Worm (Caenorhabditis elegans): ENCODE measurements around the gene arrd-12.

The arrd-12 gene

ce11 chrII:13765952-13766351 is at the start of gene arrd-12:
arrd-12 (plus strand) TSS chrII:13766252.
- TF ChIP-seq nhr-237 (tag; optimal IDR thresholded peaks at IDR 0.05) (no peak), ceh-28 (tag; optimal IDR thresholded peaks at IDR 0.05) (no peak), attf-4 (tag; optimal IDR thresholded peaks at IDR 0.05) (no peak), lin-29 (GFP tag; IDR thresholded peaks at IDR 0.05) (no peak)

ce11 chrII:13717393-13718367 is 48.4 kb upstream of the arrd-12 start:
- TF ChIP-seq madf-9 (GFP tag; conservative IDR thresholded peaks at IDR 0.05), result no peak
- no peak for TF ChIP-seq ama-1 (optimal IDR thresholded peaks at IDR 0.05)
- TF ChIP-seq lin-15B (tag; optimal IDR thresholded peaks at IDR 0.05), result no peak
- 0 out of 2 replicates have a peak, but pooled peaks have one; percentile 26 for TF ChIP-seq Y48G9A.11 (GFP tag; IDR thresholded peaks at IDR 0.05)
- TF ChIP-seq daf-16 (GFP tag; optimal IDR thresholded peaks at IDR 0.05), result no peak
- no peak for TF ChIP-seq daf-16 (tag; optimal IDR thresholded peaks at IDR 0.05)
- TF ChIP-seq dmd-6 (GFP tag; IDR thresholded peaks at IDR 0.05), result peak; percentile 13; the same call in 1 of the 2 replicates
- TF ChIP-seq F49E8.2 (tag; optimal IDR thresholded peaks at IDR 0.05; ENCODE audit: borderline replicate concordance), result peak; percentile 73
- TF ChIP-seq egl-43 (GFP tag; IDR thresholded peaks at IDR 0.05), result peak; percentile 58; the same call in 1 of the 2 replicates
- TF ChIP-seq ceh-28 (tag; optimal IDR thresholded peaks at IDR 0.05), result peak; percentile 98
- TF ChIP-seq snpc-1.2 (GFP tag; IDR thresholded peaks at IDR 0.05), result 0 out of 2 replicates have a peak, but pooled peaks have one; percentile 52

ce11 chrII:13720650-13721049 is 45.4 kb upstream of the arrd-12 start:
- TF ChIP-seq tag-97 (GFP tag; IDR thresholded peaks at IDR 0.05) (no peak), nhr-42 (GFP tag; IDR thresholded peaks at IDR 0.05) (peak; percentile 56; the same call in 1 of the 2 replicates), sdz-12 (GFP tag; optimal IDR thresholded peaks at IDR 0.05) (no peak), aha-1 (tag) (no peak), unc-62 (GFP tag; optimal IDR thresholded peaks at IDR 0.05 in 1 of 2) (peak in 1 of 2 experiments; percentile 83), unc-62 (tag; optimal IDR thresholded peaks at IDR 0.05) (no peak), unc-130 (GFP tag; optimal IDR thresholded peaks at IDR 0.05) (no peak), arid-1 (GFP tag; conservative IDR thresholded peaks at IDR 0.05) (no peak), dmd-6 (GFP tag; IDR thresholded peaks at IDR 0.05) (no peak), F44E2.7 (GFP tag; IDR thresholded peaks at IDR 0.05) (no peak), madf-9 (GFP tag; conservative IDR thresholded peaks at IDR 0.05) (no peak), ceh-44 (GFP tag; IDR thresholded peaks at IDR 0.05) (no peak), lin-38 (GFP tag; IDR thresholded peaks at IDR 0.05) (no peak), lin-13 (GFP tag; optimal IDR thresholded peaks at IDR 0.05) (no peak), ctbp-1 (GFP tag; IDR thresholded peaks at IDR 0.05) (no peak), jun-1 (tag; optimal IDR thresholded peaks at IDR 0.05) (no peak), unc-39 (tag; optimal IDR thresholded peaks at IDR 0.05) (no peak)

ce11 chrII:13721218-13721617 is 44.8 kb upstream of the arrd-12 start, which contains the start of gene sre-46:
sre-46 (minus strand) TSS chrII:13721318.
- TF ChIP-seq nhr-11 (tag; optimal IDR thresholded peaks at IDR 0.05), result no peak
- no peak for TF ChIP-seq daf-8 (GFP tag; IDR thresholded peaks at IDR 0.05)
- TF ChIP-seq nhr-48 (tag; optimal IDR thresholded peaks at IDR 0.05), result no peak
- no peak for TF ChIP-seq madf-9 (GFP tag; conservative IDR thresholded peaks at IDR 0.05)
- TF ChIP-seq lin-13 (GFP tag; optimal IDR thresholded peaks at IDR 0.05), result no peak
- TF ChIP-seq lin-38 (GFP tag; IDR thresholded peaks at IDR 0.05), result no peak

ce11 chrII:13722763-13723162 is 43.3 kb upstream of the arrd-12 start, which contains the start of gene Y54G9A.5:
Y54G9A.5 (plus strand) TSS chrII:13723007.
- TF ChIP-seq set-16 (GFP tag; IDR thresholded peaks at IDR 0.05) (no peak), spr-3 (GFP tag; optimal IDR thresholded peaks at IDR 0.05) (no peak), dmd-8 (GFP tag; IDR thresholded peaks at IDR 0.05) (no peak), unc-130 (GFP tag; optimal IDR thresholded peaks at IDR 0.05) (peak; percentile 80), nhr-42 (GFP tag; IDR thresholded peaks at IDR 0.05) (0 out of 2 replicates have a peak, but pooled peaks have one; percentile 12), hlh-30 (tag; optimal IDR thresholded peaks at IDR 0.05; ENCODE audit: insufficient read depth) (no peak), rbr-2 (tag; optimal IDR thresholded peaks at IDR 0.05) (no peak), pqm-1 (tag; optimal IDR thresholded peaks at IDR 0.05) (no peak), lin-39 (tag; optimal IDR thresholded peaks at IDR 0.05) (no peak), ceh-44 (GFP tag; IDR thresholded peaks at IDR 0.05) (peak; percentile 67; the same call in 1 of the 2 replicates), dpl-1 (GFP tag; optimal IDR thresholded peaks at IDR 0.05) (no peak), ZK546.5 (tag; optimal IDR thresholded peaks at IDR 0.05) (no peak), nhr-11 (tag; optimal IDR thresholded peaks at IDR 0.05) (no peak), gei-8 (GFP tag; optimal IDR thresholded peaks at IDR 0.05) (no peak), Y48G9A.11 (GFP tag; IDR thresholded peaks at IDR 0.05) (0 out of 2 replicates have a peak, but pooled peaks have one; percentile 36), lin-38 (GFP tag; IDR thresholded peaks at IDR 0.05) (peak; percentile 90), nhr-77 (tag; optimal IDR thresholded peaks at IDR 0.05) (no peak)

All from whole organism, L4 larva.